Worm (Caenorhabditis elegans): Measurements from ENCODE around the gene lov-1.

- TF ChIP-seq lin-15B (tag; optimal IDR thresholded peaks at IDR 0.05) (no peak), nhr-77 (tag; optimal IDR thresholded peaks at IDR 0.05) (no peak), egl-27 (tag; optimal IDR thresholded peaks at IDR 0.05) (no peak), ama-1 (optimal IDR thresholded peaks at IDR 0.05) (no peak), unc-130 (GFP tag; optimal IDR thresholded peaks at IDR 0.05) (no peak), lim-7 (GFP tag; IDR thresholded peaks at IDR 0.05) (no peak), ceh-44 (GFP tag; IDR thresholded peaks at IDR 0.05) (no peak), nhr-25 (tag; optimal IDR thresholded peaks at IDR 0.05; ENCODE audit: borderline replicate concordance, insufficient read depth) (no peak)
Measured at ce11 chrII:10060508-10060907, 61.1 kb downstream of the lov-1 start, which contains the start of gene stg-1.
